Worm (Caenorhabditis elegans) whole organism, L3 larva: ENCODE measurements around the gene sri-48.
"Not testable (repeated sequence)": the region's sequence is repeated elsewhere in the genome, so short reads cannot be mapped to it uniquely, and the experiment has no call there.

Source experiments
- elt-3 ChIP-seq, 3 experiments: fragments of 150-350 bp in 1 of 3; sonication (generic microtip) in 2 of 3; optimal IDR thresholded peaks; 2 replicates in 2 of 3; 4 replicates in 1 of 3; lab custom pipeline; 2014 to 2017; ENCODE audit warnings: missing biosample characterization in 3 of 3, missing genetic modification characterization in 3 of 3
- fkh-2 ChIP-seq: fragments of 150-350 bp; optimal IDR thresholded peaks from 2 replicates; lab custom pipeline; 2014; ENCODE audit warnings: missing biosample characterization, missing genetic modification reagents, missing genetic modification characterization
- fos-1 ChIP-seq: fragments of 150-350 bp; optimal IDR thresholded peaks from 2 replicates; lab custom pipeline; 2014; ENCODE audit warnings: missing biosample characterization, missing genetic modification characterization
- jun-1 ChIP-seq: fragments of 150-350 bp; optimal IDR thresholded peaks from 2 replicates; lab custom pipeline; 2014; ENCODE audit warnings: missing biosample characterization, missing genetic modification reagents, missing genetic modification characterization
- nhr-28 ChIP-seq: fragments of 150-350 bp; optimal IDR thresholded peaks from 2 replicates; lab custom pipeline; 2014; ENCODE audit warnings: missing biosample characterization, missing genetic modification characterization
- pha-4 ChIP-seq: fragments of 150-350 bp; optimal IDR thresholded peaks from 2 replicates; lab custom pipeline; 2014; ENCODE audit warnings: missing biosample characterization, missing genetic modification reagents, missing genetic modification characterization
- skn-1 ChIP-seq: fragments of 150-350 bp; optimal IDR thresholded peaks from 2 replicates; lab custom pipeline; 2014; ENCODE audit warnings: missing biosample characterization, missing genetic modification characterization
- snpc-4 ChIP-seq: fragments of 150-350 bp; optimal IDR thresholded peaks from 2 replicates; lab custom pipeline; 2014; ENCODE audit warnings: missing biosample characterization, missing genetic modification characterization
- tbx-2 ChIP-seq: sonication (generic microtip); optimal IDR thresholded peaks from 2 replicates; lab custom pipeline; 2016; ENCODE audit warnings: mild to moderate bottlenecking, missing genetic modification characterization, missing compliant biosample characterization
- unc-39 ChIP-seq: sonication (generic microtip); optimal IDR thresholded peaks from 4 replicates; lab custom pipeline; 2017; ENCODE audit warnings: missing biosample characterization, missing genetic modification characterization
- zag-1 ChIP-seq: fragments of 150-350 bp; optimal IDR thresholded peaks from 2 replicates; lab custom pipeline; 2014; ENCODE audit warnings: missing biosample characterization, missing genetic modification characterization

ce11 chrII:3184858-3185257, 16.3 kb downstream of the sri-48 start, which contains the start of gene sri-78:
- not testable (repeated sequence) for TF ChIP-seq snpc-4 (tag; lab: Kevin White, UChicago); jun-1; elt-3 (tag; optimal IDR thresholded peaks at IDR 0.05; lab: Kevin White, UChicago); unc-39 (tag; lab: Kevin White, UChicago); fos-1 (tag; lab: Kevin White, UChicago); pha-4 (tag; lab: Kevin White, UChicago); zag-1; nhr-28 (tag; lab: Kevin White, UChicago); fkh-2 (tag; lab: Kevin White, UChicago); tbx-2 (tag; lab: Kevin White, UChicago); skn-1 (tag; lab: Kevin White, UChicago)
